Fruit fly (Drosophila melanogaster): ENCODE data around the gene Pex23.
A peak's percentile ranks its signal among the peaks of the same experiment; 100 is the strongest.

Pex23 gene

DNA sequence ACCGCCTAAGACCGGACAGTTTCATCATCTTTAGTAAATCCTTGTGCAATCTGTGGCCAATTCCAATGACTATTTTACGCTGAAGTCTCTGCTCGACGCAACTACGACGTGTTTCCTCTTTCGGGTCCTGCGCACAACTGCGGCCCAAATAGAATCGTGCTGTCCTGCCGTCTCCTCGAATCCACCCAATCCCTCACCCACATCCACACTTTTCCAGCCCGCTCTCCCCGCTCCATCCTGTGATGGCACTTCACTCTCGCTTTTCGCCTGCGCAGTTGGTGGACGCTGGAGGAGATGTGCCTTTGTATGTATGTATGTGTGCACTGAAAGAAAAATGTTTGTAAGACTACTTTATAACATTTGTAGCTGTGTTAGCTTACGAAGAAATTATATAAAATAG, 4.2 kb upstream of the Pex23 start, which contains the start of gene CG32225 (continued):
- TF ChIP-seq MESR4 (GFP tag; optimal IDR thresholded peaks at IDR 0.05) (no peak), Poxn (GFP tag; IDR thresholded peaks at IDR 0.05) (no peak), CG1024 (GFP tag; IDR thresholded peaks at IDR 0.05) (no peak), chinmo (GFP tag; IDR thresholded peaks at IDR 0.05; ENCODE audit: partially characterized antibody) (no peak), CG4730 (GFP tag; IDR thresholded peaks at IDR 0.05) (no peak), Sox100B (GFP tag; optimal IDR thresholded peaks at IDR 0.05) (no peak), cad (GFP tag; optimal IDR thresholded peaks at IDR 0.05) (no peak)

DNA sequence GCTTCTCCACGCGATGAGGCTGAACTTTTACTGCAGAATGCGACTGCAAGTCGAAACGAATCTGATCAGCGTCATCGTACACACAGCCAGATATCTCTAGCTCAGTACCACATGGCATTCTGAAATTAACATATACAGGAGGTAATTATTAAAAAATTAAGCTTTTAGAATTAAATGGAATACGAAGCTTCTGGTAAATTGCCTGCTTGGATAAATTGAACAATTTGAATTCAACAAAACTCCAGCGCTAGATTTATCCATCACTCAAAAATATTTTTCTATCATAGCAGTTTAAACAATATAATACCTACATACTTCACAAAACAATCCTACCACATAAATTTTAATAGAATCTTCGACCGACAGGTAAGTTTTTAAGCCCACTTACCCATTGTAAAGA, 2.8 kb downstream of the Pex23 start, which contains the start of gene SCCRO4:
TSS of gene SCCRO4 (plus strand) at position 301 of the 400 bp plus-strand sequence.
- TF ChIP-seq CG1647 (GFP tag; optimal IDR thresholded peaks at IDR 0.05): no peak
- no peak for TF ChIP-seq Meics (GFP tag; optimal IDR thresholded peaks at IDR 0.05)
- TF ChIP-seq dati (GFP tag; IDR thresholded peaks at IDR 0.05): no peak
- no peak for TF ChIP-seq Rfx (GFP tag; IDR thresholded peaks at IDR 0.05)
- TF ChIP-seq Adf1 (GFP tag; IDR thresholded peaks at IDR 0.05): no peak
- TF ChIP-seq ind (GFP tag; optimal IDR thresholded peaks at IDR 0.05): no peak
- no peak for TF ChIP-seq da (GFP tag; optimal IDR thresholded peaks at IDR 0.05)
- no peak for TF ChIP-seq CG1529 (GFP tag; optimal IDR thresholded peaks at IDR 0.05)
- TF ChIP-seq Fer3 (tag; optimal IDR thresholded peaks at IDR 0.05): no peak
- no peak for TF ChIP-seq CG31224 (GFP tag; IDR thresholded peaks at IDR 0.05)
- no peak for TF ChIP-seq CG15696 (tag; optimal IDR thresholded peaks at IDR 0.05)
- no peak for TF ChIP-seq gfzf (GFP tag; optimal IDR thresholded peaks at IDR 0.05)
- no peak for TF ChIP-seq Aef1 (GFP tag; IDR thresholded peaks at IDR 0.05)
- no peak for TF ChIP-seq CG17802 (tag; optimal IDR thresholded peaks at IDR 0.05)
- no peak for TF ChIP-seq CG3847 (GFP tag; IDR thresholded peaks at IDR 0.05)
- TF ChIP-seq CG17612 (GFP tag; IDR thresholded peaks at IDR 0.05): no peak
- no peak for TF ChIP-seq E2f2 (GFP tag; IDR thresholded peaks at IDR 0.05)

DNA sequence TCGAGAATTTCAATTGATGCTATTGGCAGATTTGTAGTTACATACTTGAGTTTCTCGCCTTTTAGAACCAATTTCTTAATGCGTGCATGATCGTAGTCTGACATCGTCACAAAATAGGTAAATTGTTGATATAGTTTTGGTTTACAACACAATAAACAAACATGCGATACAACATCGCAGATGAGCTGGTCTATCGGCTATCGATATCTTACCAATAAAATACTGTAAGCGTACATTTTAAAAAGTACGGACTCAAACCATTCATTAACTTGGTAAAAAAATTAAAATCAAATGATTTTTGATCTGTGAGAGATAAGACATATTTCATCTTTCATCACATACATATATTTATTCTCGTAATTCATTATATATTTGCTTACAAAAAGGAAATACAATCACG, 5.1 kb downstream of the Pex23 start, which contains the start of gene FRG1:
TSS of gene FRG1 (minus strand) at position 175 of the 400 bp plus-strand sequence.
- TF ChIP-seq CG16813 (GFP tag; IDR thresholded peaks at IDR 0.05; ENCODE audit: partially characterized antibody): peak; percentile 70
- TF ChIP-seq zf30C (GFP tag; optimal IDR thresholded peaks at IDR 0.05): no peak
- TF ChIP-seq MESR4 (GFP tag; optimal IDR thresholded peaks at IDR 0.05): peak; percentile 49
- peak; percentile 59; the same call in 2 of the 3 replicates for TF ChIP-seq Doc3 (GFP tag; IDR thresholded peaks at IDR 0.05; ENCODE audit: partially characterized antibody)
- TF ChIP-seq CG13287 (GFP tag; IDR thresholded peaks at IDR 0.05; ENCODE audit: partially characterized antibody): peak; percentile 87
- TF ChIP-seq CG14050 (GFP tag; IDR thresholded peaks at IDR 0.05): no peak
- TF ChIP-seq bowl (GFP tag; IDR thresholded peaks at IDR 0.05): no peak
- peak; percentile 34 for TF ChIP-seq phol (tag; optimal IDR thresholded peaks at IDR 0.05)
- TF ChIP-seq twi (tag; optimal IDR thresholded peaks at IDR 0.05): no peak
- TF ChIP-seq CoRest (tag; optimal IDR thresholded peaks at IDR 0.05): no peak
- no peak for TF ChIP-seq Abd-B (GFP tag; optimal IDR thresholded peaks at IDR 0.05)
- peak in 1 of 2 experiments; percentile 62 for TF ChIP-seq Hr51 (GFP tag; optimal IDR thresholded peaks at IDR 0.05)
- peak; percentile 84 for TF ChIP-seq stwl (tag; optimal IDR thresholded peaks at IDR 0.05)
- TF ChIP-seq pho (GFP tag; optimal IDR thresholded peaks at IDR 0.05): no peak
- no peak for TF ChIP-seq onecut (GFP tag; IDR thresholded peaks at IDR 0.05)
- TF ChIP-seq Elba2 (GFP tag; optimal IDR thresholded peaks at IDR 0.05): no peak
- TF ChIP-seq sim (GFP tag; IDR thresholded peaks at IDR 0.05): no peak
- TF ChIP-seq sr (GFP tag; IDR thresholded peaks at IDR 0.05): no peak
- TF ChIP-seq Rx (GFP tag; IDR thresholded peaks at IDR 0.05): no peak
- TF ChIP-seq chn (GFP tag; optimal IDR thresholded peaks at IDR 0.05): no peak
- no peak for TF ChIP-seq Oaz (GFP tag; IDR thresholded peaks at IDR 0.05)
- no peak for TF ChIP-seq Sry-β (GFP tag; optimal IDR thresholded peaks at IDR 0.05)
- TF ChIP-seq Myb (GFP tag; optimal IDR thresholded peaks at IDR 0.05): peak; percentile 7
- peak; percentile 38 for TF ChIP-seq CTCF (GFP tag; optimal IDR thresholded peaks at IDR 0.05)
- TF ChIP-seq Dp (GFP tag; optimal IDR thresholded peaks at IDR 0.05): peak; percentile 58
- TF ChIP-seq Neu2 (GFP tag; optimal IDR thresholded peaks at IDR 0.05; ENCODE audit: borderline replicate concordance): no peak
- TF ChIP-seq Spps (tag; optimal IDR thresholded peaks at IDR 0.05): no peak
- no peak for TF ChIP-seq CG14441 (GFP tag; IDR thresholded peaks at IDR 0.05)
